Worm (Caenorhabditis elegans): ENCODE measurements around the gene ifta-2.

DNA sequence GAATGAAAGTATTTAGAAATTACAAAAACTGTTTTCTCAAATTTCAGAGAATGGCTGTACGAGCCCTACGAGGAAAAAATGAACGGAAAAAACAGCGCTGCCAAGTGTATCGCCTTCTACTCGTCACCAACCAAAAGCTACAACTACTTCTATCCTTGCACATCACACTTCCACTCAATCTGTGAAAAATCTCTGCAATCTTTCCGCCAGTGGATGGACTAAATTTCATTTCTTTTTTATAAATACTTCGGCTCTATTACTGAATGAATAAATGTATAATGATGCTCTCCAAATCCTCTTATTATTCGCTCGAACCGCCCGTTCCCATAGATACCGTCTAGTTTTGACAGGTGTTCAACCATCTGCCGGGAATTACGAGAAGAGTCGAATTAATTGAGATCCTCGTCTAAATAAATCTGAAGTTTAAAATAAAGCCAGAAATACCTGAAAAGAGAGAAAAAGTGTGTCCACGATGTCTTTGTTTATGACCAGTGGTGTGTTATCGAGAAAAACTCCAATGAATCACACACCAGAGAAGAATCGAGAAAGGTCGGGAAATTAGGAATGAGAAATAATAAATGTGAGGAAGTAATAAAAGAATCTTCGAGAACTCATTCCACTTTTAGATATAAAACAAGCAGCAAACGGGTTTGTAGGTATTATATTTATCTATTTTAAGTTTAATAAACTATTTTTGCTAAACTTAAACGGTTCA lies 24.2 kb downstream of the ifta-2 start:
- TF ChIP-seq him-1 (tag; optimal IDR thresholded peaks at IDR 0.05): no peak
- no peak for TF ChIP-seq dao-5 (tag; optimal IDR thresholded peaks at IDR 0.05)
